Fruit fly (Drosophila melanogaster) whole organism, embryonic: ENCODE results near the gene CG12661.
A peak's percentile ranks its signal among the peaks of the same experiment; 100 is the strongest.

Source experiments
- Abd-B ChIP-seq: fragments of 200-800 bp; sonication (Bioruptor generic); optimal IDR thresholded peaks from 2 replicates; lab custom pipeline; 2018; ENCODE audit warnings: missing biosample characterization, mild to moderate bottlenecking, missing genetic modification characterization, moderate library complexity
- Atf6 ChIP-seq: fragments of 200-800 bp; sonication (Bioruptor generic); IDR thresholded peaks from 2 replicates; pipeline ENCODE4 v1.3.6; 2022; ENCODE audit warnings: missing biosample characterization, missing genetic modification characterization
- BtbVII ChIP-seq: fragments of 200-800 bp; sonication (Bioruptor generic); optimal IDR thresholded peaks from 3 replicates; lab custom pipeline; 2017; ENCODE audit warnings: missing biosample characterization, mild to moderate bottlenecking, missing genetic modification characterization
- CG10267 ChIP-seq: fragments of 200-800 bp; sonication (Bioruptor generic); optimal IDR thresholded peaks from 2 replicates; lab custom pipeline; 2018; ENCODE audit warnings: missing biosample characterization, mild to moderate bottlenecking, missing genetic modification characterization, moderate library complexity
- CG10274 ChIP-seq: fragments of 200-800 bp; sonication (Bioruptor generic); optimal IDR thresholded peaks from 3 replicates; lab custom pipeline; 2017; ENCODE audit warnings: missing biosample characterization, mild to moderate bottlenecking, missing genetic modification characterization
- CG1233 ChIP-seq: fragments of 200-800 bp; sonication (Bioruptor generic); optimal IDR thresholded peaks from 4 replicates; lab custom pipeline; 2018; ENCODE audit warnings: missing biosample characterization, mild to moderate bottlenecking, missing genetic modification characterization
- CG15601 ChIP-seq: fragments of 200-800 bp; sonication (Bioruptor generic); optimal IDR thresholded peaks from 3 replicates; lab custom pipeline; 2019; ENCODE audit warnings: missing biosample characterization, mild to moderate bottlenecking, missing genetic modification characterization, moderate library complexity
- CG15696 ChIP-seq: fragments of 200-800 bp; sonication (Bioruptor generic); optimal IDR thresholded peaks from 2 replicates; lab custom pipeline; 2019; ENCODE audit warnings: missing biosample characterization, mild to moderate bottlenecking, missing genetic modification characterization, moderate library complexity
- CG16779 ChIP-seq: fragments of 200-800 bp; sonication (Bioruptor generic); IDR thresholded peaks from 2 replicates; pipeline ENCODE4 v1.3.6; 2022; ENCODE audit warnings: missing biosample characterization, missing genetic modification characterization
- CG16815 ChIP-seq: fragments of 200-800 bp; sonication (Bioruptor generic); optimal IDR thresholded peaks from 3 replicates; lab custom pipeline; 2017; ENCODE audit warnings: missing biosample characterization, mild to moderate bottlenecking, missing genetic modification characterization
- CG17361 ChIP-seq: fragments of 200-800 bp; sonication (Bioruptor generic); IDR thresholded peaks from 3 replicates; pipeline ENCODE4 v1.3.6; 2022; ENCODE audit warnings: missing biosample characterization, missing genetic modification characterization
- CG18619 ChIP-seq: fragments of 200-800 bp; sonication (Bioruptor generic); optimal IDR thresholded peaks from 3 replicates; lab custom pipeline; 2017; ENCODE audit warnings: missing biosample characterization, mild to moderate bottlenecking, missing genetic modification characterization
- CG2120 ChIP-seq: fragments of 200-800 bp; sonication (Bioruptor generic); optimal IDR thresholded peaks from 3 replicates; lab custom pipeline; 2016; ENCODE audit warnings: missing biosample characterization, missing genetic modification characterization
- CG31224 ChIP-seq: fragments of 200-800 bp; sonication (Bioruptor generic); IDR thresholded peaks from 2 replicates; pipeline ENCODE4 v1.3.6; 2022; ENCODE audit warnings: missing biosample characterization, missing genetic modification characterization
- CG32767 ChIP-seq: fragments of 200-800 bp; sonication (Bioruptor generic); IDR thresholded peaks from 2 replicates; pipeline ENCODE4 v1.3.6; 2022; ENCODE audit warnings: missing biosample characterization, missing genetic modification characterization
- CG32772 ChIP-seq: fragments of 200-800 bp; sonication (Bioruptor generic); IDR thresholded peaks from 2 replicates; pipeline ENCODE4 v1.3.6; 2022; ENCODE audit warnings: missing biosample characterization, missing genetic modification characterization
- CG34376 ChIP-seq: fragments of 200-800 bp; sonication (Bioruptor generic); optimal IDR thresholded peaks from 2 replicates; lab custom pipeline; 2018; ENCODE audit warnings: missing biosample characterization, mild to moderate bottlenecking, missing genetic modification characterization
- CG5953 ChIP-seq: fragments of 200-800 bp; sonication (Bioruptor generic); IDR thresholded peaks from 2 replicates; pipeline ENCODE4 v1.3.6; 2022; ENCODE audit warnings: missing biosample characterization, missing genetic modification characterization
- CG7357 ChIP-seq: fragments of 200-800 bp; sonication (Bioruptor generic); IDR thresholded peaks from 3 replicates; pipeline ENCODE4 v1.3.6; 2022; ENCODE audit warnings: missing biosample characterization, missing genetic modification characterization
- CG7839 ChIP-seq: fragments of 200-800 bp; sonication (Bioruptor generic); optimal IDR thresholded peaks from 3 replicates; lab custom pipeline; 2018; ENCODE audit warnings: missing biosample characterization, mild to moderate bottlenecking, missing genetic modification characterization, moderate library complexity
- CG8089 ChIP-seq: fragments of 200-800 bp; sonication (Bioruptor generic); optimal IDR thresholded peaks from 3 replicates; lab custom pipeline; 2016; ENCODE audit warnings: missing biosample characterization, missing genetic modification characterization
- CG8290 ChIP-seq, 3 experiments: fragments of 200-800 bp; sonication (Bioruptor generic); optimal IDR thresholded peaks; 2 replicates each; lab custom pipeline; 2016 to 2019; ENCODE audit warnings: missing biosample characterization in 3 of 3, missing genetic modification characterization in 3 of 3, mild to moderate bottlenecking in 2 of 3, moderate library complexity in 1 of 3
- Dbx ChIP-seq: fragments of 200-800 bp; sonication (Bioruptor generic); IDR thresholded peaks from 3 replicates; pipeline ENCODE4 v1.3.6; 2022; ENCODE audit warnings: missing biosample characterization, missing genetic modification characterization
- ERR ChIP-seq: fragments of 200-800 bp; sonication (Bioruptor generic); optimal IDR thresholded peaks from 2 replicates; lab custom pipeline; 2016; ENCODE audit warnings: missing biosample characterization, missing genetic modification characterization
- Ets65A ChIP-seq: fragments of 200-800 bp; sonication (Bioruptor generic); peaks from one replicate; lab custom pipeline; 2016; ENCODE audit warnings: missing biosample characterization, missing genetic modification characterization
- Fer3 ChIP-seq: fragments of 200-800 bp; sonication (Bioruptor generic); optimal IDR thresholded peaks from 2 replicates; lab custom pipeline; 2018; ENCODE audit warnings: missing biosample characterization, mild to moderate bottlenecking, missing genetic modification characterization, moderate library complexity
- GATAe ChIP-seq: fragments of 200-800 bp; sonication (Bioruptor generic); conservative IDR thresholded peaks from 2 replicates; pipeline ENCODE4 v1.3.6; 2022; ENCODE audit warnings: missing biosample characterization, missing genetic modification characterization
- Hr39 ChIP-seq: fragments of >200 bp; optimal IDR thresholded peaks from 2 replicates; lab custom pipeline; 2017
- Kr ChIP-seq: fragments of 200-800 bp; sonication (Bioruptor generic); optimal IDR thresholded peaks from 2 replicates; lab custom pipeline; 2017; ENCODE audit warnings: missing biosample characterization, mild to moderate bottlenecking, missing genetic modification characterization
- Meics ChIP-seq: fragments of 200-800 bp; sonication (Bioruptor generic); optimal IDR thresholded peaks from 2 replicates; lab custom pipeline; 2017; ENCODE audit warnings: missing biosample characterization, mild to moderate bottlenecking, missing genetic modification characterization
- Oaz ChIP-seq: fragments of 200-800 bp; sonication (Bioruptor generic); IDR thresholded peaks from 2 replicates; pipeline ENCODE4 v1.3.6; 2022; ENCODE audit warnings: missing biosample characterization, missing genetic modification characterization
- Oli ChIP-seq: fragments of 200-800 bp; sonication (Bioruptor generic); optimal IDR thresholded peaks from 2 replicates; lab custom pipeline; 2018; ENCODE audit warnings: missing biosample characterization, mild to moderate bottlenecking, missing genetic modification characterization, moderate library complexity
- amos ChIP-seq: fragments of 200-800 bp; sonication (Bioruptor generic); IDR thresholded peaks from 2 replicates; pipeline ENCODE4 v1.3.6; 2022; ENCODE audit warnings: missing biosample characterization, missing genetic modification characterization; ENCODE audit not compliant: partially characterized antibody
- cato ChIP-seq: fragments of 200-800 bp; sonication (Bioruptor generic); optimal IDR thresholded peaks from 2 replicates; lab custom pipeline; 2016; ENCODE audit warnings: missing biosample characterization, missing genetic modification characterization, borderline replicate concordance
- crc ChIP-seq: fragments of 200-800 bp; sonication (Bioruptor generic); optimal IDR thresholded peaks from 2 replicates; lab custom pipeline; 2016; ENCODE audit warnings: missing biosample characterization, missing genetic modification characterization
- crp ChIP-seq, 2 experiments: fragments of 200-800 bp; sonication (Bioruptor generic); optimal IDR thresholded peaks; 2 replicates in 1 of 2; 3 replicates in 1 of 2; lab custom pipeline; 2017; ENCODE audit warnings: missing biosample characterization in 2 of 2, missing genetic modification characterization in 2 of 2, mild to moderate bottlenecking in 1 of 2, moderate library complexity in 1 of 2
- fd96Cb ChIP-seq: fragments of 200-800 bp; sonication (Bioruptor generic); optimal IDR thresholded peaks from 2 replicates; lab custom pipeline; 2018; ENCODE audit warnings: missing biosample characterization, mild to moderate bottlenecking, missing genetic modification characterization, moderate library complexity
- grau ChIP-seq: fragments of 200-800 bp; optimal IDR thresholded peaks from 3 replicates; lab custom pipeline; 2019; ENCODE audit warnings: missing biosample characterization, mild to moderate bottlenecking, missing genetic modification characterization, moderate library complexity
- gt ChIP-seq: fragments of 200-800 bp; sonication (Bioruptor generic); IDR thresholded peaks from 2 replicates; pipeline ENCODE4 v1.3.6; 2022; ENCODE audit warnings: missing biosample characterization, missing genetic modification characterization
- hbn ChIP-seq: fragments of 200-800 bp; sonication (Bioruptor generic); IDR thresholded peaks from 2 replicates; pipeline ENCODE4 v1.3.6; 2022; ENCODE audit warnings: missing biosample characterization, missing genetic modification characterization; ENCODE audit not compliant: partially characterized antibody
- ind ChIP-seq: fragments of 200-800 bp; sonication (Bioruptor generic); optimal IDR thresholded peaks from 3 replicates; lab custom pipeline; 2016; ENCODE audit warnings: missing biosample characterization, missing genetic modification characterization
- klu ChIP-seq: fragments of 200-800 bp; sonication (Bioruptor generic); IDR thresholded peaks from 2 replicates; pipeline ENCODE4 v1.3.6; 2022; ENCODE audit warnings: missing biosample characterization, missing genetic modification characterization
- lbe ChIP-seq: fragments of 200-800 bp; sonication (Bioruptor generic); optimal IDR thresholded peaks from 2 replicates; lab custom pipeline; 2016; ENCODE audit warnings: missing biosample characterization, mild to moderate bottlenecking, missing genetic modification characterization
- nmo ChIP-seq: fragments of 200-800 bp; sonication (Bioruptor generic); optimal IDR thresholded peaks from 2 replicates; lab custom pipeline; 2018; ENCODE audit warnings: missing biosample characterization, mild to moderate bottlenecking, missing genetic modification characterization, moderate library complexity
- sima ChIP-seq: fragments of 200-800 bp; sonication (Bioruptor generic); optimal IDR thresholded peaks from 2 replicates; lab custom pipeline; 2016; ENCODE audit warnings: missing biosample characterization, missing genetic modification characterization
- sisA ChIP-seq: fragments of 200-800 bp; sonication (Bioruptor generic); IDR thresholded peaks from 2 replicates; pipeline ENCODE4 v1.3.6; 2022; ENCODE audit warnings: missing biosample characterization, missing genetic modification characterization
- trem ChIP-seq: fragments of 200-800 bp; optimal IDR thresholded peaks from 3 replicates; lab custom pipeline; 2019; ENCODE audit warnings: missing biosample characterization, mild to moderate bottlenecking, missing genetic modification characterization, moderate library complexity
- vvl ChIP-seq: fragments of 200-800 bp; sonication (Bioruptor generic); IDR thresholded peaks from 2 replicates; pipeline ENCODE4 v1.3.6; 2022; ENCODE audit warnings: missing biosample characterization, missing genetic modification characterization
- wor ChIP-seq: fragments of 200-800 bp; sonication (Bioruptor generic); IDR thresholded peaks from 2 replicates; pipeline ENCODE4 v1.3.6; 2022; ENCODE audit warnings: missing biosample characterization, missing genetic modification characterization
- zfh2 ChIP-seq: fragments of 200-800 bp; sonication (Bioruptor generic); optimal IDR thresholded peaks from 2 replicates; lab custom pipeline; 2016; ENCODE audit warnings: missing biosample characterization, missing genetic modification characterization

The CG12661 gene

DNA sequence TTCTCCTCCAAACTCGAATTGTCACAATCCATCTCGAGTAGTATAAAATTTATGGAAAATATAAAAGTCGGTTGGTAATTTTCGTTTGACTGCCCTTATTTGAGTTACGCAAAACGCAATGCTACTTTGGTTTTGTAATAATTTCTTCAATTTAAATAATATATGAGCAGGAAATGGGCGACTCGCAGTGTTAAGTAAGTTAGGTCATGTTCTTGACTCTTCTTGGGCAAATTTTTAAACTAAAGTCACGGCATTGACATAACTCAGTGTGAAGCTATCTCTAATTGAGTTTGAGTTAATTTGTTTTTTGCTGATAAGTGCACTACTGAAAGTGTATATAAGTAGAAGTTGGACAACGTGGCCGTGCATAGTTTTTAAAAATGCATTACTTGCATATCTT, at the start of gene CG12661, which contains the start of gene CG43255:
CG12661 (minus strand) TSS at position 101 of the 400 bp plus-strand sequence.
CG43255 (plus strand) TSS at position 374 of the 400 bp plus-strand sequence.
- no peak for TF ChIP-seq crc
- no peak for TF ChIP-seq Oli (tag; lab: Kevin White, UChicago)
- TF ChIP-seq trem (tag; lab: Kevin White, UChicago): no peak
- no peak for TF ChIP-seq Meics (GFP tag; lab: Kevin White, UChicago)
- TF ChIP-seq CG8290 (GFP tag; optimal IDR thresholded peaks at IDR 0.05; lab: Kevin White, UChicago): no peak
- TF ChIP-seq CG8290 (tag; optimal IDR thresholded peaks at IDR 0.05; lab: Kevin White, UChicago): no peak
- no peak for TF ChIP-seq CG34376 (GFP tag; lab: Kevin White, UChicago)
- TF ChIP-seq Oaz: no peak
- TF ChIP-seq CG16815 (GFP tag; lab: Kevin White, UChicago): no peak
- TF ChIP-seq CG10274: no peak
- no peak for TF ChIP-seq cato (GFP tag; lab: Kevin White, UChicago)
- TF ChIP-seq grau (tag; lab: Kevin White, UChicago): no peak
- TF ChIP-seq CG32772 (GFP tag; lab: Robert Waterston, UW): no peak
- TF ChIP-seq wor (GFP tag; lab: Robert Waterston, UW): no peak
- TF ChIP-seq crp (GFP tag; optimal IDR thresholded peaks at IDR 0.05; lab: Kevin White, UChicago): no peak
- TF ChIP-seq ERR (GFP tag; lab: Kevin White, UChicago): no peak
- TF ChIP-seq CG18619 (GFP tag; lab: Kevin White, UChicago): no peak

- TF ChIP-seq BtbVII (GFP tag; lab: Kevin White, UChicago) (no peak), CG18619 (GFP tag; lab: Kevin White, UChicago) (no peak), Ets65A (GFP tag; lab: Kevin White, UChicago) (peak; percentile 66), sisA (GFP tag; lab: Robert Waterston, UW) (peak; percentile 50), CG5953 (no peak), Abd-B (GFP tag; lab: Kevin White, UChicago) (peak; percentile 3), amos (GFP tag; lab: Robert Waterston, UW) (no peak), trem (tag; lab: Kevin White, UChicago) (no peak), CG8089 (GFP tag; lab: Kevin White, UChicago) (no peak), hbn (GFP tag; lab: Robert Waterston, UW) (no peak), Kr (GFP tag; lab: Kevin White, UChicago) (no peak), CG32767 (GFP tag; lab: Robert Waterston, UW) (0 out of 2 replicates have a peak, but pooled peaks have one; percentile 38), CG2120 (peak; percentile 55), CG1233 (GFP tag; lab: Kevin White, UChicago) (no peak), zfh2 (GFP tag; lab: Kevin White, UChicago) (no peak), vvl (GFP tag; lab: Robert Waterston, UW) (no peak), lbe (GFP tag; lab: Kevin White, UChicago) (no peak), CG31224 (GFP tag; lab: Robert Waterston, UW) (0 out of 2 replicates have a peak, but pooled peaks have one; percentile 13), sima (GFP tag; lab: Kevin White, UChicago) (no peak), CG15601 (no peak), CG7839 (peak; percentile 46), Fer3 (no peak), CG7357 (GFP tag; lab: Robert Waterston, UW) (0 out of 3 replicates have a peak, but pooled peaks have one; percentile 23), Hr39 (lab: Kevin White, UChicago) (no peak), gt (GFP tag; lab: Robert Waterston, UW) (0 out of 2 replicates have a peak, but pooled peaks have one; percentile 17), GATAe (GFP tag; lab: Robert Waterston, UW) (peak; percentile 79), CG16779 (no peak), CG10267 (tag; lab: Kevin White, UChicago) (no peak), ind (peak; percentile 21), CG15696 (tag; lab: Kevin White, UChicago) (no peak), klu (GFP tag; lab: Robert Waterston, UW) (no peak), CG17361 (GFP tag; lab: Robert Waterston, UW) (no peak), nmo (GFP tag; lab: Kevin White, UChicago) (no peak), Dbx (GFP tag; lab: Robert Waterston, UW) (peak; percentile 38; the same call in 1 of the 3 replicates), Atf6 (GFP tag; lab: Robert Waterston, UW) (peak; percentile 49; the same call in 1 of the 2 replicates), fd96Cb (tag; lab: Kevin White, UChicago) (no peak)
Observed at dm6 chrX:8973136-8973535, 49.6 kb upstream of the CG12661 start.
